Fruit fly (Drosophila melanogaster) whole organism, wandering third instar larva: ENCODE measurements around the gene Dcr-1.

Experiments used
- CG32264 ChIP-seq: fragments of 200-800 bp; sonication (Bioruptor generic); optimal IDR thresholded peaks from 2 replicates; lab custom pipeline; 2016; ENCODE audit warnings: missing biosample characterization, missing genetic modification characterization
- CrebA ChIP-seq: fragments of 200-800 bp; sonication (Bioruptor generic); optimal IDR thresholded peaks from 2 replicates; lab custom pipeline; 2016; ENCODE audit warnings: missing biosample characterization, mild to moderate bottlenecking, missing genetic modification characterization, borderline replicate concordance
- Dfd ChIP-seq: fragments of >200 bp; optimal IDR thresholded peaks from 2 replicates; lab custom pipeline; 2017; ENCODE audit warnings: missing biosample characterization, missing genetic modification characterization
- Dif ChIP-seq: fragments of 200-275, 200-300 bp; sonication (Bioruptor generic); optimal IDR thresholded peaks from 2 replicates; lab custom pipeline; 2018; ENCODE audit warnings: missing biosample characterization, missing genetic modification characterization; ENCODE audit not compliant: partially characterized antibody
- HLH106 ChIP-seq: fragments of 200-800 bp; optimal IDR thresholded peaks from 3 replicates; lab custom pipeline; 2019; ENCODE audit warnings: missing biosample characterization, mild to moderate bottlenecking, missing genetic modification characterization, moderate library complexity
- Hnf4 ChIP-seq: fragments of 200-800 bp; sonication (Bioruptor generic); optimal IDR thresholded peaks from 2 replicates; lab custom pipeline; 2016; ENCODE audit warnings: missing biosample characterization, mild to moderate bottlenecking, missing genetic modification characterization
- Hr78 ChIP-seq: fragments of >200 bp; optimal IDR thresholded peaks from 2 replicates; lab custom pipeline; 2017; ENCODE audit warnings: missing biosample characterization, missing genetic modification characterization
- Hr83 ChIP-seq: fragments of 200-300 bp; sonication (Bioruptor generic); optimal IDR thresholded peaks from 2 replicates; lab custom pipeline; 2016; ENCODE audit warnings: missing biosample characterization, mild to moderate bottlenecking, missing genetic modification characterization, moderate library complexity; ENCODE audit not compliant: poor library complexity, severe bottlenecking
- Mio ChIP-seq: sonication (Bioruptor generic); optimal IDR thresholded peaks from 2 replicates; lab custom pipeline; 2016; ENCODE audit warnings: missing biosample characterization, missing genetic modification characterization
- Myc ChIP-seq: fragments of >200 bp; optimal IDR thresholded peaks from 2 replicates; lab custom pipeline; 2017
- N ChIP-seq: fragments of >200 bp; optimal IDR thresholded peaks from 2 replicates; lab custom pipeline; 2018; ENCODE audit warnings: missing biosample characterization, missing external identifiers, missing genetic modification characterization
- OdsH ChIP-seq: fragments of 200-800 bp; sonication (Bioruptor generic); optimal IDR thresholded peaks from 2 replicates; lab custom pipeline; 2016; ENCODE audit warnings: missing biosample characterization, mild to moderate bottlenecking, missing genetic modification characterization
- Rel ChIP-seq, 2 experiments: fragments of 200-800 bp; sonication (Bioruptor generic) in 1 of 2; optimal IDR thresholded peaks; 2 replicates in 1 of 2; 3 replicates in 1 of 2; lab custom pipeline; 2016 to 2019; ENCODE audit warnings: mild to moderate bottlenecking in 2 of 2, missing biosample characterization in 2 of 2, missing genetic modification characterization in 2 of 2, moderate library complexity in 1 of 2
- Sp1 ChIP-seq: fragments of 200-800 bp; sonication (Bioruptor generic); optimal IDR thresholded peaks from 3 replicates; lab custom pipeline; 2019; ENCODE audit warnings: missing biosample characterization, mild to moderate bottlenecking, missing genetic modification characterization, moderate library complexity
- Vsx2 ChIP-seq: fragments of 200-300, 225-300 bp; sonication (Bioruptor generic); optimal IDR thresholded peaks from 2 replicates; lab custom pipeline; 2018; ENCODE audit warnings: missing biosample characterization, missing genetic modification characterization; ENCODE audit not compliant: partially characterized antibody
- br ChIP-seq: fragments of 200-800 bp; sonication (Bioruptor generic); optimal IDR thresholded peaks from 2 replicates; lab custom pipeline; 2016; ENCODE audit warnings: missing biosample characterization, missing genetic modification characterization
- brk ChIP-seq: fragments of 200-800 bp; sonication (Bioruptor generic); optimal IDR thresholded peaks from 2 replicates; lab custom pipeline; 2016; ENCODE audit warnings: missing biosample characterization, mild to moderate bottlenecking, missing genetic modification characterization
- dl ChIP-seq, 2 experiments: fragments of 175-275, 200-275 bp in 1 of 2; fragments of 200-275 bp in 1 of 2; sonication (Bioruptor generic); optimal IDR thresholded peaks; lab custom pipeline; 2018; ENCODE audit warnings: mild to moderate bottlenecking in 2 of 2, missing biosample characterization in 2 of 2, missing genetic modification characterization in 2 of 2, moderate library complexity in 2 of 2; ENCODE audit not compliant: partially characterized antibody in 2 of 2, insufficient read depth in 1 of 2
- foxo ChIP-seq, 2 experiments: fragments of 200-800 bp; sonication (Bioruptor generic); optimal IDR thresholded peaks; 2 replicates in 1 of 2; 3 replicates in 1 of 2; lab custom pipeline; 2016 to 2017; ENCODE audit warnings: missing biosample characterization in 2 of 2, missing genetic modification characterization in 2 of 2
- h ChIP-seq: fragments of 200-800 bp; sonication (Bioruptor generic); optimal IDR thresholded peaks from 3 replicates; lab custom pipeline; 2016; ENCODE audit warnings: missing biosample characterization, mild to moderate bottlenecking, missing genetic modification characterization
- jim ChIP-seq: fragments of 175-275, 200-325 bp; sonication (Bioruptor generic); optimal IDR thresholded peaks from 2 replicates; lab custom pipeline; 2016; ENCODE audit warnings: missing biosample characterization, mild to moderate bottlenecking, missing genetic modification characterization
- psq ChIP-seq: fragments of 200-800 bp; sonication (Bioruptor generic); optimal IDR thresholded peaks from 3 replicates; lab custom pipeline; 2017; ENCODE audit warnings: missing biosample characterization, mild to moderate bottlenecking, missing genetic modification characterization, moderate library complexity
- rgr ChIP-seq: fragments of 200-800 bp; sonication (Bioruptor generic); optimal IDR thresholded peaks from 3 replicates; lab custom pipeline; 2016; ENCODE audit warnings: missing biosample characterization, mild to moderate bottlenecking, missing genetic modification characterization
- sage ChIP-seq: fragments of 200-800 bp; sonication (Bioruptor generic); optimal IDR thresholded peaks from 2 replicates; lab custom pipeline; 2016; ENCODE audit warnings: missing biosample characterization, mild to moderate bottlenecking, missing genetic modification characterization
- sv ChIP-seq: fragments of 200-800 bp; sonication (Bioruptor generic); optimal IDR thresholded peaks from 3 replicates; lab custom pipeline; 2016; ENCODE audit warnings: missing biosample characterization, missing genetic modification characterization
- tai ChIP-seq: sonication (Bioruptor generic); optimal IDR thresholded peaks from 2 replicates; lab custom pipeline; 2016; ENCODE audit warnings: missing biosample characterization, missing genetic modification characterization
- usp ChIP-seq: fragments of >200 bp; optimal IDR thresholded peaks from 2 replicates; lab custom pipeline; 2017; ENCODE audit warnings: missing biosample characterization, missing genetic modification characterization
- woc ChIP-seq: sonication (Bioruptor generic); optimal IDR thresholded peaks from 2 replicates; lab custom pipeline; 2016; ENCODE audit warnings: missing biosample characterization, mild to moderate bottlenecking, missing genetic modification characterization

Gene Dcr-1

dm6 chr3R:22740930-22741329 lies at the start of gene Dcr-1, which contains the start of gene CG6985:
Gene Dcr-1, minus strand, starts transcription at chr3R:22741091.
Gene CG6985, plus strand, starts transcription at chr3R:22741150.
- no peak for TF ChIP-seq woc
- no peak for TF ChIP-seq CG32264 (GFP tag; lab: Kevin White, UChicago)
- no peak for TF ChIP-seq Rel (GFP tag; optimal IDR thresholded peaks at IDR 0.05; lab: Kevin White, UChicago)
- peak; percentile 91 for TF ChIP-seq Rel (tag; optimal IDR thresholded peaks at IDR 0.05; lab: Kevin White, UChicago)
- TF ChIP-seq h (GFP tag; lab: Kevin White, UChicago), result no peak
- no peak for TF ChIP-seq Vsx2 (GFP tag; lab: Kevin White, UChicago)

- TF ChIP-seq h (GFP tag; lab: Kevin White, UChicago), result no peak
- no peak for TF ChIP-seq tai (GFP tag; lab: Kevin White, UChicago)
- no peak for TF ChIP-seq usp (GFP tag; lab: Kevin White, UChicago)
- TF ChIP-seq dl (GFP tag; optimal IDR thresholded peaks at IDR 0.05; lab: Kevin White, UChicago; ENCODE audit: insufficient read depth in 1 of 2, partially characterized antibody in 2 of 2), result no peak
- TF ChIP-seq Vsx2 (GFP tag; lab: Kevin White, UChicago), result no peak
- TF ChIP-seq rgr (GFP tag; lab: Kevin White, UChicago), result no peak
- no peak for TF ChIP-seq OdsH (GFP tag; lab: Kevin White, UChicago)
Observed at dm6 chr3R:22789106-22789505, 48.2 kb upstream of the Dcr-1 start.

dm6 chr3R:22784674-22785316 lies 43.9 kb upstream of the Dcr-1 start:
- TF ChIP-seq sv, result no peak
- TF ChIP-seq Dfd (GFP tag; lab: Kevin White, UChicago), result peak; percentile 20
- TF ChIP-seq Mio (GFP tag; lab: Kevin White, UChicago), result no peak
- no peak for TF ChIP-seq CG32264 (GFP tag; lab: Kevin White, UChicago)
- TF ChIP-seq Myc (lab: Kevin White, UChicago), result no peak
- TF ChIP-seq dl (GFP tag; optimal IDR thresholded peaks at IDR 0.05; lab: Kevin White, UChicago; ENCODE audit: insufficient read depth in 1 of 2, partially characterized antibody in 2 of 2), result no peak

- no peak for TF ChIP-seq jim (GFP tag; lab: Kevin White, UChicago)
- TF ChIP-seq CrebA, result peak; percentile 63
- peak; percentile 50 for TF ChIP-seq Rel (GFP tag; optimal IDR thresholded peaks at IDR 0.05; lab: Kevin White, UChicago)
- TF ChIP-seq Rel (tag; optimal IDR thresholded peaks at IDR 0.05; lab: Kevin White, UChicago), result peak; percentile 9
- no peak for TF ChIP-seq OdsH (GFP tag; lab: Kevin White, UChicago)
- TF ChIP-seq Dif, result peak; percentile 7
- TF ChIP-seq h (GFP tag; lab: Kevin White, UChicago), result peak; percentile 30
- peak; percentile 67 for TF ChIP-seq Hr83 (GFP tag; lab: Kevin White, UChicago)
- no peak for TF ChIP-seq N
- TF ChIP-seq Dfd (GFP tag; lab: Kevin White, UChicago), result no peak
- TF ChIP-seq rgr (GFP tag; lab: Kevin White, UChicago), result peak; percentile 49
- peak; percentile 74 for TF ChIP-seq sage (GFP tag; lab: Kevin White, UChicago)
- no peak for TF ChIP-seq brk (GFP tag; lab: Kevin White, UChicago)
- TF ChIP-seq woc, result no peak
- TF ChIP-seq foxo (GFP tag; optimal IDR thresholded peaks at IDR 0.05; lab: Kevin White, UChicago), result peak in 1 of 2 experiments; percentile 39
- peak; percentile 29 for TF ChIP-seq br (GFP tag; lab: Kevin White, UChicago)
- peak; percentile 46 for TF ChIP-seq Sp1 (GFP tag; lab: Kevin White, UChicago)
- no peak for TF ChIP-seq psq
Observed at dm6 chr3R:22781412-22781811, 40.5 kb upstream of the Dcr-1 start.

dm6 chr3R:22780135-22780534 lies 39.2 kb upstream of the Dcr-1 start:
- no peak for TF ChIP-seq Hnf4 (GFP tag; lab: Kevin White, UChicago)
- TF ChIP-seq HLH106 (tag; lab: Kevin White, UChicago), result no peak
- TF ChIP-seq Hr78 (GFP tag; lab: Kevin White, UChicago), result no peak
- no peak for TF ChIP-seq Dfd (GFP tag; lab: Kevin White, UChicago)
